Worm (Caenorhabditis elegans) whole organism, L4 larva: ENCODE results near the gene spp-22.

Source experiments
- Y105C5A.15 ChIP-seq: fragments of 200-800 bp; sonication (Bioruptor generic); IDR thresholded peaks from 2 replicates; pipeline ENCODE4 v1.3.6; 2022; ENCODE audit warnings: missing genetic modification characterization, missing compliant biosample characterization
- aha-1 ChIP-seq: fragments of 150-350 bp; peaks from one replicate; lab custom pipeline; 2014; ENCODE audit warnings: missing biosample characterization, missing genetic modification characterization
- lin-1 ChIP-seq: fragments of 200-800 bp; sonication (Bioruptor generic); IDR thresholded peaks from 2 replicates; pipeline ENCODE4 v1.3.6; 2022; ENCODE audit warnings: missing genetic modification reagents, missing genetic modification characterization, missing compliant biosample characterization
- mep-1 ChIP-seq: fragments of 150-350 bp; sonication (generic microtip); optimal IDR thresholded peaks from 3 replicates; lab custom pipeline; 2014; ENCODE audit warnings: missing biosample characterization, missing genetic modification characterization
- nhr-237 ChIP-seq: sonication (generic microtip); optimal IDR thresholded peaks from 2 replicates; lab custom pipeline; 2017; ENCODE audit warnings: missing biosample characterization, missing genetic modification characterization
- skn-1 ChIP-seq: fragments of 150-350 bp; optimal IDR thresholded peaks from 2 replicates; lab custom pipeline; 2014; ENCODE audit warnings: missing biosample characterization, missing genetic modification characterization
- unc-62 ChIP-seq, 3 experiments: fragments of 150-350 bp in 1 of 3; sonication (generic microtip); optimal IDR thresholded peaks in 2 of 3; peaks in 1 of 3; 1 replicate in 1 of 3; 2 replicates in 2 of 3; lab custom pipeline; 2014 to 2017; ENCODE audit warnings: missing biosample characterization in 3 of 3, missing genetic modification characterization in 3 of 3, missing genetic modification reagents in 3 of 3, missing genotype in 1 of 3
- ztf-11 ChIP-seq: fragments of 150-350 bp; optimal IDR thresholded peaks from 2 replicates; lab custom pipeline; 2014; ENCODE audit warnings: missing biosample characterization, missing genetic modification characterization

- TF ChIP-seq mep-1 (peak; percentile 81), skn-1 (tag; lab: Kevin White, UChicago) (no peak), unc-62 (GFP tag; optimal IDR thresholded peaks at IDR 0.05 in 1 of 2; lab: Kevin White, UChicago) (no peak), unc-62 (tag; optimal IDR thresholded peaks at IDR 0.05; lab: Kevin White, UChicago) (no peak), lin-1 (GFP tag; lab: Robert Waterston, UW) (0 out of 2 replicates have a peak, but pooled peaks have one; percentile 22), nhr-237 (no peak), Y105C5A.15 (no peak), ztf-11 (tag; lab: Kevin White, UChicago) (no peak), aha-1 (tag; lab: Kevin White, UChicago) (peak; percentile 99)
Measured at ce11 chrX:7234723-7235203, 23.3 kb downstream of the spp-22 start.
